Worm (Caenorhabditis elegans) whole organism, L3 larva: Measurements from ENCODE around the gene cdk-12.
A peak's percentile ranks its signal among the peaks of the same experiment; 100 is the strongest.

ENCODE experiments used
- elt-3 ChIP-seq, 3 experiments: fragments of 150-350 bp in 1 of 3; sonication (generic microtip) in 2 of 3; optimal IDR thresholded peaks; 2 replicates in 2 of 3; 4 replicates in 1 of 3; lab custom pipeline; 2014 to 2017; ENCODE audit warnings: missing biosample characterization in 3 of 3, missing genetic modification characterization in 3 of 3
- jun-1 ChIP-seq: fragments of 150-350 bp; optimal IDR thresholded peaks from 2 replicates; lab custom pipeline; 2014; ENCODE audit warnings: missing biosample characterization, missing genetic modification reagents, missing genetic modification characterization
- mdl-1 ChIP-seq: fragments of 150-350 bp; optimal IDR thresholded peaks from 2 replicates; lab custom pipeline; 2014; ENCODE audit warnings: missing biosample characterization, missing genetic modification characterization
- nhr-11 ChIP-seq: fragments of 150-350 bp; optimal IDR thresholded peaks from 2 replicates; lab custom pipeline; 2014; ENCODE audit warnings: missing biosample characterization, missing genetic modification characterization

DNA sequence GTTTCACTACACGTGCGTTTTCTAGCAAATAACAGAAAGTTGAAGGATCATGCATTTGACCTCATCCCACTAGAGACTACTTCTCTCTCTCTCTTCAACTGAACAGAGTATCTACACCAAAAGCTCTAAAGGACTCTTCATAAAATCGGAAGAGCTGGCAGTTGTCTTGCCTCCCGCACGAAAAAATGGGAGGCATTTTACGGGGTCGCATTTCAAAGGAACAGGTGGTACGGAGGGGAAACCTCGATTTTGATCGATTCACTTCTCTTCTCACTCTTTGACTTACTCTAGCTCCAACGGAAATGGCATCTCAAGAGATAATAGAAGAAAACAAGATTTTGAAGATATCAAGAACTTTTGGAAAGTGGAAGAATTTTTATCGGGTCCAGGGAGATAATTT, 49.6 kb upstream of the cdk-12 start:
- TF ChIP-seq elt-3 (tag; optimal IDR thresholded peaks at IDR 0.05; lab: Kevin White, UChicago) = no peak
- TF ChIP-seq nhr-11 = peak; percentile 65
- no peak for TF ChIP-seq jun-1
- no peak for TF ChIP-seq mdl-1 (tag; lab: Kevin White, UChicago)
